Worm (Caenorhabditis elegans): ENCODE measurements around the gene srbc-56.

The srbc-56 gene

DNA sequence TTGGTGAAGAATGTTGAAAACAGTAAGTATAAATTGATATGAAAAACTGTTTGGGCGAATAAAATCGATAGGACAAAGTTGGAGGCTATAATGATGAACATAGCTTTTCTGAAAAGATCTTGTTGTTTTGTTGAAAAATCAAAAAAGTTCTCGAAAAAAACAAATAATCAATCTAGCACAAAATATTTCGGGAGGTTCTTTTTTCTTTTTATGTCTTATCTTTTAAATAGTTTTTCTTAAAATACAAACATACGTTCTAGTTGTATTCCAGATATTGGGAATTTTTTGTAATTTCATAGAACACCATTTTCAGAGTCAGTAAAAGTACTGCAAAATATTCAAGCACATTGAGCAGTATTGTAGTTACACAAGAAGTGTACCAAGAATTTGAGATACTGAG lies 1.6 kb downstream of the srbc-56 start, which contains the start of gene srbc-55:
Gene srbc-55 (minus strand): TSS at position 101 of the 400 bp plus-strand sequence.
- TF ChIP-seq tbx-2 (tag; optimal IDR thresholded peaks at IDR 0.05) (no peak), ztf-11 (tag; optimal IDR thresholded peaks at IDR 0.05) (no peak), hlh-17 (GFP tag; optimal IDR thresholded peaks at IDR 0.05; ENCODE audit: borderline replicate concordance) (no peak), fos-1 (tag; optimal IDR thresholded peaks at IDR 0.05) (no peak), efl-3 (GFP tag; optimal IDR thresholded peaks at IDR 0.05) (no peak), ama-1 (optimal IDR thresholded peaks at IDR 0.05) (no peak), aly-2 (tag; optimal IDR thresholded peaks at IDR 0.05) (no peak), lin-39 (tag; optimal IDR thresholded peaks at IDR 0.05) (no peak), pag-3 (tag; optimal IDR thresholded peaks at IDR 0.05; ENCODE audit: borderline replicate concordance, insufficient read depth) (no peak), nhr-47 (tag; optimal IDR thresholded peaks at IDR 0.05) (no peak), zag-1 (tag; optimal IDR thresholded peaks at IDR 0.05) (no peak), mep-1 (tag; optimal IDR thresholded peaks at IDR 0.05) (no peak), blmp-1 (tag; optimal IDR thresholded peaks at IDR 0.05) (no peak), nhr-84 (tag; optimal IDR thresholded peaks at IDR 0.05) (no peak)

DNA sequence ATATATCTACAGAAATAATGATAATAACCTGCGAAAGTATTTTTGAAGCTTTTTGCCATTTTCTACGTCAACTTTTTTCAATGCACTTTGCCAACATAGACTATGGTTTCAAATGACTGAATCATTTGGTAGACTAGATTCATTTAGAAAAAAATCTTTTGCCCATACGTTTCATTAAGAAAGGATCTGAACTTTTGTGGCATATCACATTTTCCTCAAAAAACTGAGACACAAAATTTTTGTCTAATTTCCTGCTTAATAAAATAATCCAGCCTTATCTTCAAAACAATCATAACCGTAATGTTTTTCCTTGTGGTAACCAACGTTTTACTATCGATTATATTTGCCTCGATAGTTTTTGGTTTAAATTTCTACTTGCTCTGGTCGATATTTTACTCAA lies 5.4 kb downstream of the srbc-56 start, which contains the start of gene srbc-51:
Gene srbc-51 (plus strand): TSS at position 301 of the 400 bp plus-strand sequence.
- no peak for TF ChIP-seq jun-1 (tag; optimal IDR thresholded peaks at IDR 0.05)
- no peak for TF ChIP-seq pax-3 (tag; optimal IDR thresholded peaks at IDR 0.05)
- TF ChIP-seq elt-2 (tag; optimal IDR thresholded peaks at IDR 0.05): no peak
- TF ChIP-seq ces-1 (GFP tag; optimal IDR thresholded peaks at IDR 0.05): no peak
- no peak for TF ChIP-seq C16A3.4 (tag; optimal IDR thresholded peaks at IDR 0.05)
- no peak for TF ChIP-seq aha-1 (tag; optimal IDR thresholded peaks at IDR 0.05)
- TF ChIP-seq dpl-1 (GFP tag; optimal IDR thresholded peaks at IDR 0.05): no peak
- TF ChIP-seq grh-1 (GFP tag; IDR thresholded peaks at IDR 0.05): no peak
- no peak for TF ChIP-seq nhr-77 (tag; optimal IDR thresholded peaks at IDR 0.05)
- no peak for TF ChIP-seq fos-1 (tag; optimal IDR thresholded peaks at IDR 0.05)
- no peak for TF ChIP-seq ets-5 (GFP tag; IDR thresholded peaks at IDR 0.05)
- TF ChIP-seq egl-13 (tag; optimal IDR thresholded peaks at IDR 0.05): no peak
- no peak for TF ChIP-seq C04F5.9 (tag; optimal IDR thresholded peaks at IDR 0.05)
- no peak for TF ChIP-seq efl-3 (GFP tag; optimal IDR thresholded peaks at IDR 0.05)
- TF ChIP-seq lin-39 (tag; optimal IDR thresholded peaks at IDR 0.05): no peak
- no peak for TF ChIP-seq rnt-1 (tag; optimal IDR thresholded peaks at IDR 0.05)
- TF ChIP-seq lir-3 (tag; optimal IDR thresholded peaks at IDR 0.05; ENCODE audit: poor library complexity): no peak
- TF ChIP-seq unc-130 (tag; optimal IDR thresholded peaks at IDR 0.05): no peak

DNA sequence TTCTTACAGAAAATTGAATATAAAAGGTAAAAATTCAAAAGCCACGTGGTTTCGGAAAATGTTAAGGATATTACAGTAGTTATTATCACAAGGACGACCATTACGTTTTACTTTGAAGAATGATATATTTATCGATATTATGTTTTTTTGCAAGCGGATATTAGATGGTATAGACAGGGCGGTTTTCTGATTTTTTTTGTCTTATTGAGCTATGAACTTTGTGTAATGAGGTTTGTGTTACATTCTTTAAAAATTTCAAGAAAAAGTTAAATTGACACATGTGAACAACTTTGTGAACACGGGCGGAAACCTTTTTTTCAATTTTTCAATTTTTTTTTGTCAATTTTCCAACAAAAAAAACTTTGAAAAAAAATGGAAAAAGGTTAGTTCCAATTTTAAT lies 6.6 kb downstream of the srbc-56 start, which contains the start of gene srbc-50:
Gene srbc-50 (minus strand): TSS at position 101 of the 400 bp plus-strand sequence.
- TF ChIP-seq lin-15B (tag; optimal IDR thresholded peaks at IDR 0.05) (no peak), nhr-237 (tag; optimal IDR thresholded peaks at IDR 0.05) (no peak), egl-27 (tag; optimal IDR thresholded peaks at IDR 0.05) (no peak), ceh-90 (tag; optimal IDR thresholded peaks at IDR 0.05) (no peak), efl-3 (GFP tag; optimal IDR thresholded peaks at IDR 0.05) (no peak), unc-86 (tag; optimal IDR thresholded peaks at IDR 0.05) (no peak), elt-2 (tag; optimal IDR thresholded peaks at IDR 0.05) (no peak), isw-1 (GFP tag; IDR thresholded peaks at IDR 0.05) (no peak)

DNA sequence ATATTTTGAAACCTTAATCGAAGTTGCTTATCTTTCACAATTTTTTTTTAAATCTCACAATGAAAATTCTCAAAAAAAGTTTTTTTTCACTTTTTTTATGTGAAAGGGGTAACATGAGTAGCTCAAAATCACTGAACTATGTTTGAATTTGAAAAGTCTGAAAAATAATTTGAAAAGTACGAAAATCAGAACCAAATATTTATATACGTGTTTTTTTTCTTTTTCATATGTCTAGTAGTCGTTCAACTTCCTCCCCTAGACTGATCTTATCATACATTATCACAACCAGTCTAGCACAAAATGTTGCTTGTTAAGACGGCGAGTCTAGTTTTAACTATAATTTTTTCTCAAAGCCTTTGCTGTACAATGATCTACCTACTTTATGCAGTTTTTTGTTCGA lies 10.1 kb downstream of the srbc-56 start, which contains the start of gene srbc-49:
Gene srbc-49 (plus strand): TSS at position 301 of the 400 bp plus-strand sequence.
- TF ChIP-seq pqm-1 (tag; optimal IDR thresholded peaks at IDR 0.05): no peak
- TF ChIP-seq nhr-90 (tag; optimal IDR thresholded peaks at IDR 0.05; ENCODE audit: poor library complexity): no peak
- TF ChIP-seq mdl-1 (tag; optimal IDR thresholded peaks at IDR 0.05): no peak
- no peak for TF ChIP-seq efl-1 (optimal IDR thresholded peaks at IDR 0.05)
- TF ChIP-seq efl-1 (GFP tag; optimal IDR thresholded peaks at IDR 0.05 in 1 of 2): peak in 1 of 2 experiments; percentile 42
- TF ChIP-seq lin-15B (tag; optimal IDR thresholded peaks at IDR 0.05): no peak
- no peak for TF ChIP-seq elt-3 (tag; optimal IDR thresholded peaks at IDR 0.05)
- TF ChIP-seq C34B4.2 (tag; optimal IDR thresholded peaks at IDR 0.05): no peak
- no peak for TF ChIP-seq nhr-71 (tag; optimal IDR thresholded peaks at IDR 0.05)

Data from whole organism, L1 larva.